Fruit fly (Drosophila melanogaster) whole organism, adult: ENCODE measurements around the gene CG11034.

Experiments used
- CG11617 ChIP-seq: fragments of 200-800 bp; sonication (Bioruptor generic); optimal IDR thresholded peaks from 2 replicates; lab custom pipeline; 2017; ENCODE audit warnings: mild to moderate bottlenecking, missing biosample characterization, missing genetic modification reagents, missing genetic modification characterization
- CG12768 ChIP-seq: fragments of 200-800 bp; sonication (Bioruptor generic); optimal IDR thresholded peaks from 2 replicates; lab custom pipeline; 2017; ENCODE audit warnings: missing biosample characterization, missing genetic modification characterization, mild to moderate bottlenecking, moderate library complexity, missing genetic modification reagents
- CG14711 ChIP-seq: fragments of 200-800 bp; sonication (Bioruptor generic); optimal IDR thresholded peaks from 2 replicates; lab custom pipeline; 2018; ENCODE audit warnings: missing biosample characterization, mild to moderate bottlenecking, missing genetic modification characterization, moderate library complexity
- CG1620 ChIP-seq: fragments of 200-800 bp; sonication (Bioruptor generic); optimal IDR thresholded peaks from 2 replicates; lab custom pipeline; 2016; ENCODE audit warnings: missing biosample characterization, missing genetic modification characterization
- Clk ChIP-seq: fragments of 200-800 bp; sonication (Bioruptor generic); optimal IDR thresholded peaks from 2 replicates; lab custom pipeline; 2017; ENCODE audit warnings: missing biosample characterization, missing genetic modification characterization
- Crg-1 ChIP-seq: fragments of 200-800 bp; sonication (Bioruptor generic); optimal IDR thresholded peaks from 2 replicates; lab custom pipeline; 2016; ENCODE audit warnings: missing biosample characterization, missing genetic modification characterization
- bab1 ChIP-seq: fragments of 200-800 bp; sonication (Bioruptor generic); optimal IDR thresholded peaks from 3 replicates; lab custom pipeline; 2019; ENCODE audit warnings: missing biosample characterization, mild to moderate bottlenecking, missing genetic modification characterization, moderate library complexity
- cic ChIP-seq: fragments of 200-800 bp; sonication (Bioruptor generic); optimal IDR thresholded peaks from 2 replicates; lab custom pipeline; 2017; ENCODE audit warnings: missing biosample characterization, mild to moderate bottlenecking, missing genetic modification characterization, moderate library complexity
- cnc ChIP-seq, 2 experiments: fragments of >200 bp; optimal IDR thresholded peaks; 2 replicates each; lab custom pipeline; 2017

- TF ChIP-seq cnc (optimal IDR thresholded peaks at IDR 0.05; lab: Kevin White, UChicago): no peak
- TF ChIP-seq bab1 (GFP tag; lab: Kevin White, UChicago): no peak
- no peak for TF ChIP-seq cic (GFP tag; lab: Kevin White, UChicago)
- TF ChIP-seq CG11617 (GFP tag; lab: Kevin White, UChicago): no peak
- TF ChIP-seq CG12768: no peak
- TF ChIP-seq CG14711 (tag; lab: Kevin White, UChicago): no peak
- TF ChIP-seq Clk (GFP tag; lab: Kevin White, UChicago): no peak
- no peak for TF ChIP-seq Crg-1
- no peak for TF ChIP-seq CG1620 (GFP tag; lab: Kevin White, UChicago)
Observed at dm6 chr2L:5781181-5781580, 24.0 kb upstream of the CG11034 start.
